Fruit fly (Drosophila melanogaster): Measurements from ENCODE around the gene CG32655.

Gene CG32655

DNA sequence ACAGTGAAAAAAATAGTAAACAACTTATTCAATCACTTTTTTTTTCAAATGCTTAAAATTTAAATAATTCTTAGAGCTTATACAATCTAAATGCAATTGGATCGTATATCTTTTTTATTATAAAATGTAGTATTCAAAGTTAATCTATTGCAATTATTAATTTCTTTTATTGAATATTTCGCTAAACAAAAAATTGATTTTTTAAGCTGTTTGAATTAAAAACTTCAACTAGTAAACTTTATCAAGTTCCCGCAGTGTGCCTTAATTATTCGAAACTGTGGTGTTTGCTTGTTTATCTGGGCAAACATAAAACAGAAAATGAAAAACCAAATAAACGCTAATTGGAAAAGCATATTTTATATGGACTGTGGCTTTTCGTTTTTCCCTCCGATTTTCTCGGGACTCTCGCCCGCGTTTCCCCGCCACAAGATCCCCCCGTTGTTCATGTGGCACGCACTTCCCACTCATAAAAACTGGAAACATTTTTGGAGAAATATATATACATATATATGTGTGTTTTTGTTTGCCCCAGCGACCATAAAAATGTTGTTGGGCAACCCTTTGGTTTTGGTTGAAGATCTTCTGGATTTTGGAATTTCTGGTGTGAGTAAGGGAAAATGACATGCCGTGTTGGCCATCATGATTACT is 10.2 kb downstream of the CG32655 start (continued):
- TF ChIP-seq grn (GFP tag; optimal IDR thresholded peaks at IDR 0.05): no peak
- no peak for TF ChIP-seq Bgb (GFP tag; IDR thresholded peaks at IDR 0.05; ENCODE audit: partially characterized antibody)
- TF ChIP-seq sc (optimal IDR thresholded peaks at IDR 0.05): no peak
- TF ChIP-seq sc (GFP tag; optimal IDR thresholded peaks at IDR 0.05): peak; percentile 38
- TF ChIP-seq CG4854 (GFP tag; optimal IDR thresholded peaks at IDR 0.05): no peak
- no peak for TF ChIP-seq ab (GFP tag; optimal IDR thresholded peaks at IDR 0.05)
- TF ChIP-seq CG13424 (tag; optimal IDR thresholded peaks at IDR 0.05): peak; percentile 70
- no peak for TF ChIP-seq sob (GFP tag; IDR thresholded peaks at IDR 0.05)
- no peak for TF ChIP-seq ems (GFP tag; optimal IDR thresholded peaks at IDR 0.05)
- peak; percentile 19 for TF ChIP-seq CG12219 (GFP tag; optimal IDR thresholded peaks at IDR 0.05)
- no peak for TF ChIP-seq unc-4 (GFP tag; IDR thresholded peaks at IDR 0.05; ENCODE audit: partially characterized antibody)
- no peak for TF ChIP-seq eve (GFP tag; optimal IDR thresholded peaks at IDR 0.05)
- no peak for TF ChIP-seq slbo (GFP tag; IDR thresholded peaks at IDR 0.05)
- TF ChIP-seq CG4328 (GFP tag; optimal IDR thresholded peaks at IDR 0.05): no peak
- no peak for TF ChIP-seq Hsf (GFP tag; optimal IDR thresholded peaks at IDR 0.05)
- peak; percentile 74 for TF ChIP-seq Sox102F (GFP tag; optimal IDR thresholded peaks at IDR 0.05)
- TF ChIP-seq CG11696 (GFP tag; IDR thresholded peaks at IDR 0.05): no peak
- peak; percentile 46 for TF ChIP-seq gcm (GFP tag; optimal IDR thresholded peaks at IDR 0.05)
- TF ChIP-seq CG13123 (GFP tag; optimal IDR thresholded peaks at IDR 0.05): no peak
- TF ChIP-seq Dip2 (GFP tag; IDR thresholded peaks at IDR 0.05): no peak
- no peak for TF ChIP-seq tna (GFP tag; IDR thresholded peaks at IDR 0.05; ENCODE audit: partially characterized antibody)
- no peak for TF ChIP-seq GATAe (GFP tag; conservative IDR thresholded peaks at IDR 0.05)
- TF ChIP-seq hkb (optimal IDR thresholded peaks at IDR 0.05): no peak
- TF ChIP-seq hkb (GFP tag; IDR thresholded peaks at IDR 0.05): no peak
- peak; percentile 49 for TF ChIP-seq CG2875 (GFP tag; optimal IDR thresholded peaks at IDR 0.05)
- no peak for TF ChIP-seq CG11398 (GFP tag; optimal IDR thresholded peaks at IDR 0.05)
- no peak for TF ChIP-seq prd (optimal IDR thresholded peaks at IDR 0.05)
- TF ChIP-seq prd (GFP tag; IDR thresholded peaks at IDR 0.05): no peak
- TF ChIP-seq Nf-YA (GFP tag; IDR thresholded peaks at IDR 0.05): 0 out of 2 replicates have a peak, but pooled peaks have one; percentile 26
- TF ChIP-seq CG9817 (tag; optimal IDR thresholded peaks at IDR 0.05): no peak
- TF ChIP-seq B-H2 (GFP tag; optimal IDR thresholded peaks at IDR 0.05): no peak
- TF ChIP-seq insv (GFP tag; optimal IDR thresholded peaks at IDR 0.05): no peak
- no peak for TF ChIP-seq CG11093 (GFP tag; IDR thresholded peaks at IDR 0.05)
- no peak for TF ChIP-seq CG15073 (GFP tag; optimal IDR thresholded peaks at IDR 0.05)
- no peak for TF ChIP-seq CG8765 (GFP tag; IDR thresholded peaks at IDR 0.05)
- TF ChIP-seq CG32772 (GFP tag; IDR thresholded peaks at IDR 0.05): 0 out of 2 replicates have a peak, but pooled peaks have one; percentile 16
- TF ChIP-seq hbn (GFP tag; IDR thresholded peaks at IDR 0.05; ENCODE audit: partially characterized antibody): no peak
- TF ChIP-seq CG3281 (GFP tag; optimal IDR thresholded peaks at IDR 0.05): no peak
- no peak for TF ChIP-seq C15 (GFP tag; IDR thresholded peaks at IDR 0.05)
- no peak for TF ChIP-seq CG15479 (GFP tag; optimal IDR thresholded peaks at IDR 0.05)
- no peak for TF ChIP-seq Ets65A (GFP tag)
- no peak for TF ChIP-seq CG17186 (GFP tag; optimal IDR thresholded peaks at IDR 0.05)
- no peak for TF ChIP-seq NFAT (GFP tag; IDR thresholded peaks at IDR 0.05)
- TF ChIP-seq CG14050 (GFP tag; IDR thresholded peaks at IDR 0.05): no peak
- TF ChIP-seq NfI (GFP tag; optimal IDR thresholded peaks at IDR 0.05): no peak
- no peak for TF ChIP-seq Sry-β (GFP tag; optimal IDR thresholded peaks at IDR 0.05)
- no peak for TF ChIP-seq hb (GFP tag; IDR thresholded peaks at IDR 0.05; ENCODE audit: partially characterized antibody)
- TF ChIP-seq CG10543 (GFP tag; optimal IDR thresholded peaks at IDR 0.05): no peak
- no peak for TF ChIP-seq tll (GFP tag; optimal IDR thresholded peaks at IDR 0.05)
- TF ChIP-seq CG17829 (tag; optimal IDR thresholded peaks at IDR 0.05): peak; percentile 70

Data from whole organism, embryonic.